Worm (Caenorhabditis elegans) whole organism, young adult: ENCODE results near the gene hpl-2.
A peak's percentile ranks its signal among the peaks of the same experiment; 100 is the strongest.

ENCODE experiments used
- F57C9.4 ChIP-seq: sonication (generic microtip); optimal IDR thresholded peaks from 2 replicates; lab custom pipeline; 2017; ENCODE audit warnings: mild to moderate bottlenecking, missing genetic modification characterization, missing compliant biosample characterization
- K11D2.4 ChIP-seq: fragments of 200-800 bp; sonication (Bioruptor generic); IDR thresholded peaks from 2 replicates; pipeline ENCODE4 v1.3.6; 2022; ENCODE audit warnings: missing genetic modification reagents, missing genetic modification characterization, missing compliant biosample characterization
- Y53G8AR.9 ChIP-seq: fragments of 200-800 bp; sonication (Bioruptor generic); conservative IDR thresholded peaks from 2 replicates; pipeline ENCODE4 v1.3.6; 2022; ENCODE audit warnings: missing genetic modification reagents, missing genetic modification characterization, missing compliant biosample characterization
- ZK185.1 ChIP-seq: sonication (generic microtip); optimal IDR thresholded peaks from 2 replicates; lab custom pipeline; 2016; ENCODE audit warnings: mild to moderate bottlenecking, missing genetic modification characterization, missing compliant biosample characterization; ENCODE audit not compliant: poor library complexity, severe bottlenecking
- ama-1 ChIP-seq, 3 experiments: fragments of 150-350 bp in 1 of 3; sonication (generic microtip) in 2 of 3; optimal IDR thresholded peaks; 2 replicates each; lab custom pipeline; 2014 to 2018; ENCODE audit warnings: missing biosample characterization in 2 of 3, missing genetic modification characterization in 2 of 3, missing genetic modification reagents in 2 of 3
- aptf-2 ChIP-seq: fragments of 200-800 bp; sonication (Bioruptor generic); conservative IDR thresholded peaks from 2 replicates; pipeline ENCODE4 v1.3.6; 2022; ENCODE audit warnings: missing genetic modification reagents, missing genetic modification characterization, missing compliant biosample characterization
- attf-5 ChIP-seq: fragments of 200-800 bp; sonication (Bioruptor generic); optimal IDR thresholded peaks from 2 replicates; lab custom pipeline; 2018; ENCODE audit warnings: mild to moderate bottlenecking, missing genetic modification characterization, missing compliant biosample characterization
- bed-1 ChIP-seq: fragments of 200-800 bp; sonication (Bioruptor generic); IDR thresholded peaks from 2 replicates; pipeline ENCODE4 v1.3.6; 2022; ENCODE audit warnings: missing genetic modification reagents, missing genetic modification characterization, missing compliant biosample characterization
- ccch-3 ChIP-seq: fragments of 200-800 bp; sonication (Bioruptor generic); optimal IDR thresholded peaks from 2 replicates; lab custom pipeline; 2018; ENCODE audit warnings: mild to moderate bottlenecking, missing genetic modification characterization, missing compliant biosample characterization
- cebp-1 ChIP-seq, 2 experiments: fragments of 200-800 bp in 1 of 2; sonication (Bioruptor generic) in 1 of 2; sonication (generic microtip) in 1 of 2; IDR thresholded peaks in 1 of 2; optimal IDR thresholded peaks in 1 of 2; 2 replicates each; pipeline versions ENCODE4 v1.3.6 to Lab custom; 2017 to 2022; ENCODE audit warnings: missing compliant biosample characterization in 2 of 2, missing genetic modification characterization in 2 of 2, mild to moderate bottlenecking in 1 of 2, missing genetic modification reagents in 1 of 2, moderate library complexity in 1 of 2
- ceh-79 ChIP-seq: sonication (generic microtip); optimal IDR thresholded peaks from 2 replicates; lab custom pipeline; 2017; ENCODE audit warnings: mild to moderate bottlenecking, missing genetic modification characterization, missing compliant biosample characterization
- ceh-91 ChIP-seq: fragments of 200-800 bp; sonication (Bioruptor generic); IDR thresholded peaks from 2 replicates; pipeline ENCODE4 v1.3.6; 2022; ENCODE audit warnings: missing genetic modification reagents, missing genetic modification characterization, missing compliant biosample characterization
- chd-7 ChIP-seq: sonication (generic microtip); optimal IDR thresholded peaks from 2 replicates; lab custom pipeline; 2016; ENCODE audit warnings: mild to moderate bottlenecking, missing genetic modification characterization, moderate library complexity, missing compliant biosample characterization
- dpff-1 ChIP-seq: sonication (generic microtip); optimal IDR thresholded peaks from 2 replicates; lab custom pipeline; 2017; ENCODE audit warnings: mild to moderate bottlenecking, missing genetic modification characterization, missing compliant biosample characterization
- dpl-1 ChIP-seq: fragments of 150-350 bp; optimal IDR thresholded peaks from 2 replicates; lab custom pipeline; 2014; ENCODE audit warnings: missing biosample characterization, missing genetic modification reagents, missing genetic modification characterization
- efl-1 ChIP-seq: fragments of 150-350 bp; optimal IDR thresholded peaks from 2 replicates; lab custom pipeline; 2014; ENCODE audit warnings: missing biosample characterization, missing genetic modification reagents, missing genetic modification characterization
- egl-18 ChIP-seq: fragments of 200-800 bp; sonication (Bioruptor generic); IDR thresholded peaks from 2 replicates; pipeline ENCODE4 v1.3.6; 2022; ENCODE audit warnings: missing genetic modification reagents, missing genetic modification characterization, missing compliant biosample characterization
- egrh-3 ChIP-seq: fragments of 200-800 bp; sonication (Bioruptor generic); IDR thresholded peaks from 2 replicates; pipeline ENCODE4 v1.3.6; 2022; ENCODE audit warnings: missing genetic modification reagents, missing genetic modification characterization, missing compliant biosample characterization
- fkh-3 ChIP-seq: sonication (generic microtip); optimal IDR thresholded peaks from 2 replicates; lab custom pipeline; 2016; ENCODE audit warnings: mild to moderate bottlenecking, missing genetic modification characterization, missing compliant biosample characterization
- gei-17 ChIP-seq: fragments of 200-800 bp; sonication (Bioruptor generic); optimal IDR thresholded peaks from 2 replicates; lab custom pipeline; 2018; ENCODE audit warnings: mild to moderate bottlenecking, missing genetic modification characterization, missing compliant biosample characterization
- let-607 ChIP-seq, 2 experiments: fragments of 200-800 bp in 1 of 2; sonication (Bioruptor generic) in 1 of 2; sonication (generic microtip) in 1 of 2; optimal IDR thresholded peaks; 2 replicates each; lab custom pipeline; 2016 to 2018; ENCODE audit warnings: mild to moderate bottlenecking in 2 of 2, missing compliant biosample characterization in 2 of 2, missing genetic modification characterization in 2 of 2, moderate library complexity in 2 of 2, missing genotype in 1 of 2
- lin-26 ChIP-seq: fragments of 200-800 bp; sonication (Bioruptor generic); IDR thresholded peaks from 2 replicates; pipeline ENCODE4 v1.3.6; 2022; ENCODE audit warnings: missing genetic modification reagents, missing genetic modification characterization, missing compliant biosample characterization
- lin-40 ChIP-seq: sonication (generic microtip); optimal IDR thresholded peaks from 2 replicates; lab custom pipeline; 2016; ENCODE audit warnings: missing genetic modification characterization, mild to moderate bottlenecking, missing compliant biosample characterization, missing genotype, missing genetic modification reagents
- lin-54 ChIP-seq: fragments of 200-800 bp; sonication (Bioruptor generic); optimal IDR thresholded peaks from 2 replicates; lab custom pipeline; 2018; ENCODE audit warnings: mild to moderate bottlenecking, missing genetic modification characterization, missing compliant biosample characterization
- lir-1 ChIP-seq: fragments of 200-800 bp; sonication (Bioruptor generic); conservative IDR thresholded peaks from 2 replicates; pipeline ENCODE4 v1.3.6; 2022; ENCODE audit warnings: missing genetic modification reagents, missing genetic modification characterization, missing compliant biosample characterization
- lsl-1 ChIP-seq: fragments of 200-800 bp; sonication (Bioruptor generic); optimal IDR thresholded peaks from 2 replicates; lab custom pipeline; 2018; ENCODE audit warnings: mild to moderate bottlenecking, missing genetic modification characterization, moderate library complexity, missing compliant biosample characterization
- madf-10 ChIP-seq: sonication (generic microtip); optimal IDR thresholded peaks from 2 replicates; lab custom pipeline; 2016; ENCODE audit warnings: mild to moderate bottlenecking, missing genetic modification characterization, missing compliant biosample characterization
- mel-28 ChIP-seq: sonication (generic microtip); optimal IDR thresholded peaks from 2 replicates; lab custom pipeline; 2016; ENCODE audit warnings: borderline replicate concordance, mild to moderate bottlenecking, missing genetic modification characterization, missing compliant biosample characterization
- nfya-2 ChIP-seq: fragments of 200-800 bp; sonication (Bioruptor generic); IDR thresholded peaks from 2 replicates; pipeline ENCODE4 v1.3.6; 2022; ENCODE audit warnings: missing genetic modification reagents, missing genetic modification characterization, missing compliant biosample characterization
- nfyb-1 ChIP-seq: fragments of 200-800 bp; sonication (Bioruptor generic); IDR thresholded peaks from 2 replicates; pipeline ENCODE4 v1.3.6; 2022; ENCODE audit warnings: missing genetic modification reagents, missing genetic modification characterization, missing compliant biosample characterization
- nhr-27 ChIP-seq: fragments of 200-800 bp; sonication (Bioruptor generic); optimal IDR thresholded peaks from 2 replicates; lab custom pipeline; 2018; ENCODE audit warnings: mild to moderate bottlenecking, missing genetic modification characterization, moderate library complexity, missing compliant biosample characterization
- nhr-80 ChIP-seq: sonication (generic microtip); optimal IDR thresholded peaks from 2 replicates; lab custom pipeline; 2016; ENCODE audit warnings: missing genetic modification characterization, missing compliant biosample characterization
- nhr-90 ChIP-seq: sonication (generic microtip); optimal IDR thresholded peaks from 2 replicates; lab custom pipeline; 2016; ENCODE audit warnings: missing genotype, mild to moderate bottlenecking, missing genetic modification characterization, missing compliant biosample characterization
- pbrm-1 ChIP-seq: fragments of 200-800 bp; sonication (Bioruptor generic); IDR thresholded peaks from 2 replicates; pipeline ENCODE4 v1.3.6; 2022; ENCODE audit warnings: missing genetic modification reagents, missing genetic modification characterization, missing compliant biosample characterization
- repo-1 ChIP-seq: sonication (generic microtip); optimal IDR thresholded peaks from 2 replicates; lab custom pipeline; 2017; ENCODE audit warnings: mild to moderate bottlenecking, missing genetic modification characterization, missing compliant biosample characterization
- sdz-38 ChIP-seq: sonication (generic microtip); optimal IDR thresholded peaks from 2 replicates; lab custom pipeline; 2016; ENCODE audit warnings: missing genotype, missing genetic modification characterization, missing compliant biosample characterization
- snpc-1.1 ChIP-seq: sonication (generic microtip); optimal IDR thresholded peaks from 2 replicates; lab custom pipeline; 2017; ENCODE audit warnings: missing genetic modification characterization, mild to moderate bottlenecking, missing compliant biosample characterization, antibody characterized with exemption, moderate library complexity, missing genotype, missing genetic modification reagents; ENCODE audit not compliant: insufficient read depth
- snpc-4 ChIP-seq, 5 experiments: fragments of 150-350 bp in 1 of 5; sonication (generic microtip) in 4 of 5; optimal IDR thresholded peaks; 2 replicates each; lab custom pipeline; 2014 to 2018; ENCODE audit warnings: missing genetic modification characterization in 5 of 5, missing biosample characterization in 3 of 5, antibody characterized with exemption in 2 of 5, mild to moderate bottlenecking in 2 of 5, missing compliant biosample characterization in 2 of 5, missing genotype in 2 of 5, moderate library complexity in 2 of 5, missing genetic modification reagents in 1 of 5
- unc-130 ChIP-seq: sonication (generic microtip); optimal IDR thresholded peaks from 2 replicates; lab custom pipeline; 2016; ENCODE audit warnings: missing genetic modification reagents, missing genetic modification characterization, missing compliant biosample characterization
- xnd-1 ChIP-seq: sonication (generic microtip); optimal IDR thresholded peaks from 2 replicates; lab custom pipeline; 2016; ENCODE audit warnings: missing genotype, missing genetic modification reagents, missing genetic modification characterization, missing compliant biosample characterization
- zim-3 ChIP-seq: sonication (generic microtip); optimal IDR thresholded peaks from 2 replicates; lab custom pipeline; 2017; ENCODE audit warnings: mild to moderate bottlenecking, missing genetic modification characterization, moderate library complexity, missing compliant biosample characterization
- ztf-18 ChIP-seq: sonication (generic microtip); optimal IDR thresholded peaks from 2 replicates; lab custom pipeline; 2016; ENCODE audit warnings: missing genotype, mild to moderate bottlenecking, missing genetic modification characterization, missing compliant biosample characterization
- ztf-28 ChIP-seq: fragments of 200-800 bp; sonication (Bioruptor generic); IDR thresholded peaks from 2 replicates; pipeline ENCODE4 v1.3.6; 2022; ENCODE audit warnings: missing genetic modification reagents, missing genetic modification characterization, missing compliant biosample characterization

hpl-2 gene

ce11 chrIII:10717479-10717878, 37.9 kb downstream of the hpl-2 start (continued):
- TF ChIP-seq ceh-79 (tag; lab: Kevin White, UChicago): no peak
- no peak for TF ChIP-seq nhr-27 (tag; lab: Kevin White, UChicago)
- 0 out of 2 replicates have a peak, but pooled peaks have one; percentile 7 for TF ChIP-seq pbrm-1 (GFP tag; lab: Robert Waterston, UW)
- TF ChIP-seq sdz-38 (tag; lab: Kevin White, UChicago): no peak
- TF ChIP-seq let-607 (tag; optimal IDR thresholded peaks at IDR 0.05; lab: Kevin White, UChicago): peak in 1 of 2 experiments; percentile 6
- peak; percentile 40; the same call in 1 of the 2 replicates for TF ChIP-seq lin-26
- TF ChIP-seq nfya-2 (GFP tag; lab: Robert Waterston, UW): no peak
- TF ChIP-seq snpc-1.1 (tag; lab: Kevin White, UChicago): no peak
- peak; percentile 89 for TF ChIP-seq nhr-80 (tag; lab: Kevin White, UChicago)
- peak; percentile 75 for TF ChIP-seq ama-1 (optimal IDR thresholded peaks at IDR 0.05; lab: Kevin White, UChicago)
- no peak for TF ChIP-seq ama-1 (GFP tag; optimal IDR thresholded peaks at IDR 0.05; lab: Kevin White, UChicago)
- TF ChIP-seq egrh-3: no peak
- TF ChIP-seq ZK185.1 (tag; lab: Kevin White, UChicago): peak; percentile 69

- no peak for TF ChIP-seq cebp-1 (GFP tag; IDR thresholded peaks at IDR 0.05; lab: Robert Waterston, UW)
- TF ChIP-seq cebp-1 (tag; optimal IDR thresholded peaks at IDR 0.05; lab: Kevin White, UChicago): peak; percentile 4
- no peak for TF ChIP-seq dpl-1
- TF ChIP-seq bed-1: no peak
These were observed 39.2 kb downstream of the hpl-2 start, which contains the start of gene W09D10.4 for ce11 chrIII:10716091-10716490. Gene W09D10.4, minus strand, starts transcription at chrIII:10716191.

- no peak for TF ChIP-seq Y53G8AR.9 (GFP tag; lab: Robert Waterston, UW)
- no peak for TF ChIP-seq aptf-2
- 0 out of 2 replicates have a peak, but pooled peaks have one; percentile 21 for TF ChIP-seq nfyb-1 (GFP tag; lab: Robert Waterston, UW)
- no peak for TF ChIP-seq lir-1 (GFP tag; lab: Robert Waterston, UW)
- TF ChIP-seq dpl-1: no peak
- TF ChIP-seq lsl-1: no peak
- TF ChIP-seq fkh-3 (tag; lab: Kevin White, UChicago): no peak
- no peak for TF ChIP-seq madf-10 (tag; lab: Kevin White, UChicago)
- TF ChIP-seq egl-18: no peak
- TF ChIP-seq K11D2.4: 0 out of 2 replicates have a peak, but pooled peaks have one; percentile 24
- no peak for TF ChIP-seq F57C9.4 (tag; lab: Kevin White, UChicago)
- no peak for TF ChIP-seq attf-5 (GFP tag; lab: Kevin White, UChicago)
- TF ChIP-seq ztf-28 (GFP tag; lab: Robert Waterston, UW): no peak
- TF ChIP-seq chd-7 (tag; lab: Kevin White, UChicago): no peak
- TF ChIP-seq ztf-18 (tag; lab: Kevin White, UChicago): no peak
- no peak for TF ChIP-seq nhr-90 (tag; lab: Kevin White, UChicago)
- TF ChIP-seq cebp-1 (GFP tag; IDR thresholded peaks at IDR 0.05; lab: Robert Waterston, UW): no peak
- peak; percentile 23 for TF ChIP-seq cebp-1 (tag; optimal IDR thresholded peaks at IDR 0.05; lab: Kevin White, UChicago)
- no peak for TF ChIP-seq ceh-91 (GFP tag; lab: Robert Waterston, UW)
- no peak for TF ChIP-seq ccch-3
- TF ChIP-seq dpff-1 (tag; lab: Kevin White, UChicago): no peak
- no peak for TF ChIP-seq lin-54 (GFP tag; lab: Kevin White, UChicago)
- peak; percentile 6 for TF ChIP-seq repo-1 (tag; lab: Kevin White, UChicago)
- no peak for TF ChIP-seq xnd-1 (tag; lab: Kevin White, UChicago)
- no peak for TF ChIP-seq ama-1 (optimal IDR thresholded peaks at IDR 0.05; lab: Kevin White, UChicago)
- TF ChIP-seq ama-1 (GFP tag; optimal IDR thresholded peaks at IDR 0.05; lab: Kevin White, UChicago): no peak
- TF ChIP-seq gei-17 (GFP tag; lab: Kevin White, UChicago): no peak
- TF ChIP-seq lin-40 (tag; lab: Kevin White, UChicago): no peak
- TF ChIP-seq efl-1: no peak
- no peak for TF ChIP-seq mel-28
- no peak for TF ChIP-seq unc-130 (GFP tag; lab: Kevin White, UChicago)
- peak; percentile 12 for TF ChIP-seq zim-3 (tag; lab: Kevin White, UChicago)
- TF ChIP-seq snpc-4 (GFP tag; optimal IDR thresholded peaks at IDR 0.05; lab: Kevin White, UChicago): no peak
- TF ChIP-seq snpc-4 (tag; optimal IDR thresholded peaks at IDR 0.05; lab: Kevin White, UChicago): no peak
These were observed 40.8 kb downstream of the hpl-2 start for ce11 chrIII:10714541-10714940.
